Comparison of ENCODE assay signal across 3 fruit fly cellular contexts in genomic region chr3L:19166298-19166937, dm6.
TF ChIP-seq lines count a peak whose summit lies in the region.

No protein-coding gene starts in this region.

TF ChIP-seq in whole organism, embryonic, 481 proteins besides CTCF, POLR2A, EP300 and RAD21 (continued from another document and continues in another):
- peak; percentile 49 for TF ChIP-seq Blimp-1 (GFP tag; optimal IDR thresholded peaks at IDR 0.05; lab: Kevin White, UChicago)
- no peak for TF ChIP-seq p53 (GFP tag; optimal IDR thresholded peaks at IDR 0.05; lab: Kevin White, UChicago)
- TF ChIP-seq nmo (GFP tag; optimal IDR thresholded peaks at IDR 0.05; lab: Kevin White, UChicago) = peak; percentile 56
- no peak for TF ChIP-seq CG1832 (GFP tag; optimal IDR thresholded peaks at IDR 0.05; lab: Kevin White, UChicago)
- TF ChIP-seq CG6175 (GFP tag; IDR thresholded peaks at IDR 0.05; lab: Robert Waterston, UW) = no peak
- TF ChIP-seq Oli (tag; optimal IDR thresholded peaks at IDR 0.05; lab: Kevin White, UChicago) = peak; percentile 27
- TF ChIP-seq lab (GFP tag; optimal IDR thresholded peaks at IDR 0.05; lab: Kevin White, UChicago) = peak; percentile 33
- 0 out of 3 replicates have a peak, but pooled peaks have one; percentile 19 for TF ChIP-seq CG11093 (GFP tag; IDR thresholded peaks at IDR 0.05; lab: Robert Waterston, UW)
- TF ChIP-seq CG2875 (GFP tag; optimal IDR thresholded peaks at IDR 0.05; lab: Kevin White, UChicago) = peak; percentile 29
- TF ChIP-seq CG4617 (GFP tag; optimal IDR thresholded peaks at IDR 0.05; lab: Kevin White, UChicago; ENCODE audit: borderline replicate concordance) = no peak
- no peak for TF ChIP-seq grn (GFP tag; optimal IDR thresholded peaks at IDR 0.05; lab: Kevin White, UChicago)
- TF ChIP-seq Atf-2 (GFP tag; optimal IDR thresholded peaks at IDR 0.05; lab: Kevin White, UChicago) = no peak
- peak; percentile 13 for TF ChIP-seq Lhr (GFP tag; optimal IDR thresholded peaks at IDR 0.05; lab: Kevin White, UChicago)
- no peak for TF ChIP-seq gro (GFP tag; optimal IDR thresholded peaks at IDR 0.05; lab: Kevin White, UChicago)
- peak; percentile 20 for TF ChIP-seq CG8924 (tag; optimal IDR thresholded peaks at IDR 0.05; lab: Kevin White, UChicago)
- peak; percentile 63 for TF ChIP-seq corto (GFP tag; optimal IDR thresholded peaks at IDR 0.05; lab: Kevin White, UChicago)
- peak; percentile 5; the same call in 1 of the 3 replicates for TF ChIP-seq CG11695 (GFP tag; IDR thresholded peaks at IDR 0.05; lab: Robert Waterston, UW)
- TF ChIP-seq CG18476 (GFP tag; optimal IDR thresholded peaks at IDR 0.05; lab: Kevin White, UChicago) = peak; percentile 26
- peak; percentile 4 for TF ChIP-seq Bdp1 (GFP tag; optimal IDR thresholded peaks at IDR 0.05; lab: Kevin White, UChicago)
- TF ChIP-seq Med (GFP tag; lab: Kevin White, UChicago) = peak; percentile 53
- TF ChIP-seq CG12219 (GFP tag; optimal IDR thresholded peaks at IDR 0.05; lab: Kevin White, UChicago) = no peak
- peak; percentile 32; the same call in 1 of the 3 replicates for TF ChIP-seq B-H1 (GFP tag; IDR thresholded peaks at IDR 0.05; lab: Robert Waterston, UW)
- no peak for TF ChIP-seq ash1 (GFP tag; optimal IDR thresholded peaks at IDR 0.05; lab: Kevin White, UChicago)
- no peak for TF ChIP-seq Ets65A (GFP tag; lab: Kevin White, UChicago)
- TF ChIP-seq ssp (GFP tag; IDR thresholded peaks at IDR 0.05; lab: Robert Waterston, UW) = 0 out of 2 replicates have a peak, but pooled peaks have one; percentile 10
- peak; percentile 1 for TF ChIP-seq wek (GFP tag; optimal IDR thresholded peaks at IDR 0.05; lab: Kevin White, UChicago)
- peak; percentile 53 for TF ChIP-seq Sox102F (GFP tag; optimal IDR thresholded peaks at IDR 0.05; lab: Kevin White, UChicago)
- TF ChIP-seq CG12391 (tag; optimal IDR thresholded peaks at IDR 0.05; lab: Kevin White, UChicago) = peak; percentile 49
- TF ChIP-seq lola (GFP tag; optimal IDR thresholded peaks at IDR 0.05; lab: Kevin White, UChicago) = peak in 1 of 3 experiments; percentile 9
- TF ChIP-seq peb (GFP tag; IDR thresholded peaks at IDR 0.05; lab: Robert Waterston, UW) = no peak
- TF ChIP-seq CG10147 (GFP tag; optimal IDR thresholded peaks at IDR 0.05; lab: Kevin White, UChicago) = no peak
- peak; percentile 68 for TF ChIP-seq CG6813 (GFP tag; optimal IDR thresholded peaks at IDR 0.05; lab: Kevin White, UChicago)
- TF ChIP-seq gsb-n (tag; optimal IDR thresholded peaks at IDR 0.05; lab: Kevin White, UChicago) = peak; percentile 37
- peak; percentile 8 for TF ChIP-seq sqz (GFP tag; optimal IDR thresholded peaks at IDR 0.05; lab: Kevin White, UChicago)
- 0 out of 2 replicates have a peak, but pooled peaks have one; percentile 16 for TF ChIP-seq CG14667 (GFP tag; IDR thresholded peaks at IDR 0.05; lab: Robert Waterston, UW)
- TF ChIP-seq pum (GFP tag; optimal IDR thresholded peaks at IDR 0.05; lab: Kevin White, UChicago) = peak; percentile 6
- TF ChIP-seq pan (optimal IDR thresholded peaks at IDR 0.05; lab: Kevin White, UChicago) = no peak
- peak in 1 of 2 experiments; percentile 43 for TF ChIP-seq pan (GFP tag; optimal IDR thresholded peaks at IDR 0.05 in 1 of 2, IDR thresholded peaks at IDR 0.05 in 1 of 2)
- no peak for TF ChIP-seq CG18619 (GFP tag; optimal IDR thresholded peaks at IDR 0.05; lab: Kevin White, UChicago)
- no peak for TF ChIP-seq toy (GFP tag; IDR thresholded peaks at IDR 0.05; lab: Robert Waterston, UW)
- TF ChIP-seq CG12659 (GFP tag; optimal IDR thresholded peaks at IDR 0.05; lab: Kevin White, UChicago) = peak; percentile 34
- no peak for TF ChIP-seq tll (GFP tag; optimal IDR thresholded peaks at IDR 0.05; lab: Kevin White, UChicago)
- TF ChIP-seq stc (GFP tag; IDR thresholded peaks at IDR 0.05; lab: Robert Waterston, UW) = peak; percentile 53

TF ChIP-seq in whole organism, prepupa, 60 proteins besides CTCF, POLR2A, EP300 and RAD21 (continued from another document):
- TF ChIP-seq cyc (GFP tag; optimal IDR thresholded peaks at IDR 0.05; lab: Kevin White, UChicago) (peak; percentile 78), CG11902 (GFP tag; optimal IDR thresholded peaks at IDR 0.05; lab: Kevin White, UChicago) (peak; percentile 37), CG10631 (GFP tag; optimal IDR thresholded peaks at IDR 0.05; lab: Kevin White, UChicago) (peak; percentile 61), Eip75B (GFP tag; optimal IDR thresholded peaks at IDR 0.05; lab: Kevin White, UChicago) (peak; percentile 67), topi (GFP tag; optimal IDR thresholded peaks at IDR 0.05; lab: Kevin White, UChicago) (peak; percentile 81), dac (GFP tag; optimal IDR thresholded peaks at IDR 0.05; lab: Kevin White, UChicago) (no peak), lz (GFP tag; optimal IDR thresholded peaks at IDR 0.05; lab: Kevin White, UChicago) (peak; percentile 74), CG31627 (GFP tag; optimal IDR thresholded peaks at IDR 0.05; lab: Kevin White, UChicago) (peak; percentile 76), CG32006 (GFP tag; optimal IDR thresholded peaks at IDR 0.05; lab: Kevin White, UChicago) (peak; percentile 82), ss (GFP tag; optimal IDR thresholded peaks at IDR 0.05; lab: Kevin White, UChicago) (peak in 1 of 2 experiments; percentile 27), Sox15 (GFP tag; optimal IDR thresholded peaks at IDR 0.05; lab: Kevin White, UChicago) (peak; percentile 12), eg (GFP tag; IDR thresholded peaks at IDR 0.05; lab: Robert Waterston, UW) (peak; percentile 70), CG4318 (GFP tag; optimal IDR thresholded peaks at IDR 0.05; lab: Kevin White, UChicago) (peak; percentile 54), CG8119 (GFP tag; IDR thresholded peaks at IDR 0.05; lab: Robert Waterston, UW) (peak; percentile 78), CG6808 (GFP tag; optimal IDR thresholded peaks at IDR 0.05; lab: Kevin White, UChicago) (peak; percentile 42), Hr39 (GFP tag; optimal IDR thresholded peaks at IDR 0.05; lab: Kevin White, UChicago) (peak; percentile 73), Sox102F (GFP tag; optimal IDR thresholded peaks at IDR 0.05; lab: Kevin White, UChicago) (peak; percentile 84), acj6 (GFP tag; optimal IDR thresholded peaks at IDR 0.05; lab: Kevin White, UChicago) (peak; percentile 70), vri (GFP tag; optimal IDR thresholded peaks at IDR 0.05; lab: Kevin White, UChicago) (peak; percentile 75), salr (GFP tag; optimal IDR thresholded peaks at IDR 0.05; lab: Kevin White, UChicago) (peak in 1 of 2 experiments; percentile 33), Smox (GFP tag; optimal IDR thresholded peaks at IDR 0.05; lab: Kevin White, UChicago) (peak; percentile 78), Ets21C (GFP tag; optimal IDR thresholded peaks at IDR 0.05; lab: Kevin White, UChicago) (peak; percentile 72), esn (GFP tag; optimal IDR thresholded peaks at IDR 0.05; lab: Kevin White, UChicago) (peak; percentile 86), CG34406 (GFP tag; optimal IDR thresholded peaks at IDR 0.05; lab: Kevin White, UChicago) (peak; percentile 71), CG6792 (GFP tag; optimal IDR thresholded peaks at IDR 0.05; lab: Kevin White, UChicago) (peak; percentile 66), CG6276 (GFP tag; optimal IDR thresholded peaks at IDR 0.05; lab: Kevin White, UChicago) (peak; percentile 61), net (GFP tag; optimal IDR thresholded peaks at IDR 0.05; lab: Kevin White, UChicago) (peak; percentile 67), Gug (GFP tag; IDR thresholded peaks at IDR 0.05; lab: Robert Waterston, UW) (peak; percentile 38; the same call in 1 of the 2 replicates), CG11762 (GFP tag; optimal IDR thresholded peaks at IDR 0.05; lab: Kevin White, UChicago; ENCODE audit: insufficient read depth) (peak; percentile 42), Hr4 (GFP tag; optimal IDR thresholded peaks at IDR 0.05; lab: Kevin White, UChicago) (peak; percentile 76), pdm3 (GFP tag; optimal IDR thresholded peaks at IDR 0.05; lab: Kevin White, UChicago) (peak; percentile 74), Sox14 (GFP tag; optimal IDR thresholded peaks at IDR 0.05; lab: Kevin White, UChicago) (peak; percentile 70), CG15336 (GFP tag; IDR thresholded peaks at IDR 0.05; lab: Robert Waterston, UW) (peak; percentile 73), CG1621 (tag; optimal IDR thresholded peaks at IDR 0.05; lab: Kevin White, UChicago) (peak; percentile 8), CG9139 (GFP tag; optimal IDR thresholded peaks at IDR 0.05; lab: Kevin White, UChicago) (no peak), Eip93F (GFP tag; optimal IDR thresholded peaks at IDR 0.05; lab: Kevin White, UChicago) (no peak), Hr38 (GFP tag; optimal IDR thresholded peaks at IDR 0.05; lab: Kevin White, UChicago) (no peak)

TF ChIP-seq in whole organism, wandering third instar larva, 38 proteins besides CTCF, POLR2A, EP300 and RAD21 (continued from another document):
- peak; percentile 76 for TF ChIP-seq Rel (GFP tag; optimal IDR thresholded peaks at IDR 0.05; lab: Kevin White, UChicago)
- TF ChIP-seq Rel (tag; optimal IDR thresholded peaks at IDR 0.05; lab: Kevin White, UChicago) = peak; percentile 29
- peak; percentile 76 for TF ChIP-seq woc (GFP tag; optimal IDR thresholded peaks at IDR 0.05; lab: Kevin White, UChicago)
- TF ChIP-seq fru (GFP tag; optimal IDR thresholded peaks at IDR 0.05; lab: Kevin White, UChicago) = peak; percentile 84
- TF ChIP-seq N (GFP tag; optimal IDR thresholded peaks at IDR 0.05; lab: Kevin White, UChicago) = no peak
